Worm (Caenorhabditis elegans) whole organism, L1 larva: ENCODE results near the gene col-162.

ENCODE experiments used
- C04F5.9 ChIP-seq: sonication (generic microtip); optimal IDR thresholded peaks from 2 replicates; lab custom pipeline; 2016; ENCODE audit warnings: missing genetic modification characterization, missing compliant biosample characterization
- C16A3.4 ChIP-seq: fragments of 150-350 bp; optimal IDR thresholded peaks from 2 replicates; lab custom pipeline; 2014; ENCODE audit warnings: missing biosample characterization, missing genetic modification characterization
- F16B12.6 ChIP-seq: fragments of 150-350 bp; optimal IDR thresholded peaks from 2 replicates; lab custom pipeline; 2014; ENCODE audit warnings: missing biosample characterization, missing genetic modification characterization
- Y116A8C.19 ChIP-seq: sonication (generic microtip); optimal IDR thresholded peaks from 2 replicates; lab custom pipeline; 2016; ENCODE audit warnings: missing compliant biosample characterization, missing genetic modification characterization, borderline replicate concordance
- aha-1 ChIP-seq: fragments of 150-350 bp; optimal IDR thresholded peaks from 2 replicates; lab custom pipeline; 2014; ENCODE audit warnings: missing biosample characterization, missing genetic modification characterization
- blmp-1 ChIP-seq: fragments of 150-350 bp; optimal IDR thresholded peaks from 2 replicates; lab custom pipeline; 2014; ENCODE audit warnings: missing biosample characterization, missing genetic modification characterization
- ceh-63 ChIP-seq: fragments of 200-800 bp; sonication (Bioruptor generic); optimal IDR thresholded peaks from 2 replicates; lab custom pipeline; 2018; ENCODE audit warnings: mild to moderate bottlenecking, missing genetic modification characterization, missing compliant biosample characterization
- ceh-8 ChIP-seq: fragments of 200-800 bp; sonication (Bioruptor generic); optimal IDR thresholded peaks from 2 replicates; lab custom pipeline; 2018; ENCODE audit warnings: mild to moderate bottlenecking, missing genetic modification characterization, moderate library complexity, missing compliant biosample characterization
- ceh-82 ChIP-seq, 3 experiments: fragments of 150-350 bp in 1 of 3; sonication (generic microtip) in 2 of 3; optimal IDR thresholded peaks; 2 replicates each; lab custom pipeline; 2014 to 2017; ENCODE audit warnings: missing biosample characterization in 3 of 3, missing genetic modification characterization in 3 of 3
- ceh-88 ChIP-seq: fragments of 200-800 bp; sonication (Bioruptor generic); IDR thresholded peaks from 2 replicates; pipeline ENCODE4 v1.3.6; 2022; ENCODE audit warnings: missing genetic modification characterization, missing compliant biosample characterization
- ceh-90 ChIP-seq: sonication (generic microtip); optimal IDR thresholded peaks from 2 replicates; lab custom pipeline; 2016; ENCODE audit warnings: missing genetic modification characterization, missing compliant biosample characterization
- ces-1 ChIP-seq: fragments of 150-350 bp; optimal IDR thresholded peaks from 2 replicates; lab custom pipeline; 2014; ENCODE audit warnings: missing biosample characterization, missing genetic modification reagents, missing genetic modification characterization
- dpl-1 ChIP-seq, 3 experiments: fragments of 150-350 bp in 2 of 3; sonication (generic microtip) in 1 of 3; optimal IDR thresholded peaks; 2 replicates each; lab custom pipeline; 2014 to 2017; ENCODE audit warnings: missing biosample characterization in 3 of 3, missing genetic modification characterization in 3 of 3, missing genetic modification reagents in 3 of 3
- dsc-1 ChIP-seq: sonication (generic microtip); optimal IDR thresholded peaks from 2 replicates; lab custom pipeline; 2016; ENCODE audit warnings: mild to moderate bottlenecking, missing genetic modification characterization, missing compliant biosample characterization
- egl-13 ChIP-seq: sonication (generic microtip); optimal IDR thresholded peaks from 2 replicates; lab custom pipeline; 2016; ENCODE audit warnings: missing genotype, missing genetic modification reagents, missing genetic modification characterization, missing compliant biosample characterization
- egl-27 ChIP-seq, 2 experiments: fragments of 150-350 bp in 1 of 2; sonication (generic microtip); optimal IDR thresholded peaks; 3 replicates each; lab custom pipeline; 2017 to 2018; ENCODE audit warnings: missing biosample characterization in 2 of 2, missing genetic modification characterization in 2 of 2, missing genetic modification reagents in 2 of 2
- elt-2 ChIP-seq: sonication (generic microtip); optimal IDR thresholded peaks from 2 replicates; lab custom pipeline; 2016; ENCODE audit warnings: missing genetic modification characterization, mild to moderate bottlenecking, inconsistent platforms, missing compliant biosample characterization, missing genetic modification reagents
- elt-3 ChIP-seq, 6 experiments: fragments of 150-350 bp in 1 of 6; sonication (generic microtip); optimal IDR thresholded peaks; 2 replicates each; lab custom pipeline; 2017 to 2018; ENCODE audit warnings: missing biosample characterization in 6 of 6, missing genetic modification characterization in 6 of 6, inconsistent platforms in 1 of 6
- fkh-10 ChIP-seq: sonication (generic microtip); optimal IDR thresholded peaks from 2 replicates; lab custom pipeline; 2017; ENCODE audit warnings: missing biosample characterization, missing genetic modification reagents, missing genetic modification characterization
- fkh-8 ChIP-seq: sonication (generic microtip); optimal IDR thresholded peaks from 2 replicates; lab custom pipeline; 2016; ENCODE audit warnings: mild to moderate bottlenecking, missing genetic modification characterization, missing compliant biosample characterization
- fos-1 ChIP-seq: fragments of 150-350 bp; optimal IDR thresholded peaks from 2 replicates; lab custom pipeline; 2014; ENCODE audit warnings: missing biosample characterization, missing genetic modification characterization
- grh-1 ChIP-seq: fragments of 200-800 bp; sonication (Bioruptor generic); IDR thresholded peaks from 2 replicates; pipeline ENCODE4 v1.3.6; 2022; ENCODE audit warnings: missing genetic modification reagents, missing genetic modification characterization, missing compliant biosample characterization
- hlh-17 ChIP-seq: fragments of 200-800 bp; sonication (Bioruptor generic); optimal IDR thresholded peaks from 2 replicates; lab custom pipeline; 2018; ENCODE audit warnings: missing genetic modification characterization, mild to moderate bottlenecking, missing compliant biosample characterization, moderate library complexity, borderline replicate concordance
- hpl-2 ChIP-seq: fragments of 150-350 bp; optimal IDR thresholded peaks from 2 replicates; lab custom pipeline; 2014; ENCODE audit warnings: missing biosample characterization, missing genetic modification reagents, missing genetic modification characterization
- irx-1 ChIP-seq: sonication (generic microtip); optimal IDR thresholded peaks from 2 replicates; lab custom pipeline; 2016; ENCODE audit warnings: missing genetic modification characterization, missing compliant biosample characterization
- jun-1 ChIP-seq: fragments of 150-350 bp; optimal IDR thresholded peaks from 2 replicates; lab custom pipeline; 2014; ENCODE audit warnings: missing biosample characterization, missing genetic modification reagents, missing genetic modification characterization
- lin-13 ChIP-seq: fragments of 150-350 bp; optimal IDR thresholded peaks from 2 replicates; lab custom pipeline; 2014; ENCODE audit warnings: missing biosample characterization, missing genetic modification reagents, missing genetic modification characterization
- lin-14 ChIP-seq: fragments of 200-800 bp; sonication (Bioruptor generic); optimal IDR thresholded peaks from 2 replicates; lab custom pipeline; 2018; ENCODE audit warnings: mild to moderate bottlenecking, missing genetic modification characterization, moderate library complexity, missing compliant biosample characterization
- lin-35 ChIP-seq, 2 experiments: fragments of 150-350 bp; optimal IDR thresholded peaks; 2 replicates each; lab custom pipeline; 2014; ENCODE audit warnings: missing biosample characterization in 2 of 2, missing genetic modification characterization in 2 of 2, missing genetic modification reagents in 2 of 2
- lir-3 ChIP-seq: sonication (generic microtip); optimal IDR thresholded peaks from 2 replicates; lab custom pipeline; 2016; ENCODE audit warnings: mild to moderate bottlenecking, missing genetic modification characterization, moderate library complexity, missing compliant biosample characterization; ENCODE audit not compliant: poor library complexity
- mdl-1 ChIP-seq, 2 experiments: fragments of 150-350 bp; optimal IDR thresholded peaks; 2 replicates each; lab custom pipeline; 2014 to 2017; ENCODE audit warnings: missing biosample characterization in 2 of 2, missing genetic modification characterization in 2 of 2, inconsistent platforms in 1 of 2
- mep-1 ChIP-seq: fragments of 150-350 bp; optimal IDR thresholded peaks from 2 replicates; lab custom pipeline; 2014; ENCODE audit warnings: missing biosample characterization, missing genetic modification characterization
- nhr-237 ChIP-seq: fragments of 150-350 bp; optimal IDR thresholded peaks from 2 replicates; lab custom pipeline; 2014; ENCODE audit warnings: missing biosample characterization, missing genetic modification characterization
- nhr-28 ChIP-seq: fragments of 150-350 bp; optimal IDR thresholded peaks from 2 replicates; lab custom pipeline; 2014; ENCODE audit warnings: missing biosample characterization, missing genetic modification characterization
- nhr-47 ChIP-seq: sonication (generic microtip); optimal IDR thresholded peaks from 2 replicates; lab custom pipeline; 2016; ENCODE audit warnings: mild to moderate bottlenecking, missing genetic modification characterization, moderate library complexity, missing compliant biosample characterization
- nhr-77 ChIP-seq: fragments of 150-350 bp; optimal IDR thresholded peaks from 2 replicates; lab custom pipeline; 2014; ENCODE audit warnings: missing biosample characterization, missing genetic modification characterization
- pax-3 ChIP-seq: fragments of 200-800 bp; sonication (Bioruptor generic); optimal IDR thresholded peaks from 2 replicates; lab custom pipeline; 2018; ENCODE audit warnings: mild to moderate bottlenecking, missing genetic modification characterization, moderate library complexity, missing compliant biosample characterization
- pqm-1 ChIP-seq: sonication (generic microtip); optimal IDR thresholded peaks from 3 replicates; lab custom pipeline; 2017; ENCODE audit warnings: missing biosample characterization, missing genetic modification characterization
- rnt-1 ChIP-seq: sonication (generic microtip); optimal IDR thresholded peaks from 2 replicates; lab custom pipeline; 2016; ENCODE audit warnings: mild to moderate bottlenecking, missing genetic modification characterization, moderate library complexity, missing compliant biosample characterization
- skn-1 ChIP-seq: fragments of 150-350 bp; optimal IDR thresholded peaks from 2 replicates; lab custom pipeline; 2014; ENCODE audit warnings: missing biosample characterization, missing genetic modification characterization
- snu-23 ChIP-seq: sonication (generic microtip); optimal IDR thresholded peaks from 2 replicates; lab custom pipeline; 2016; ENCODE audit warnings: missing genetic modification characterization, missing compliant biosample characterization
- swsn-7 ChIP-seq: sonication (generic microtip); optimal IDR thresholded peaks from 2 replicates; lab custom pipeline; 2016; ENCODE audit warnings: missing genetic modification characterization, missing compliant biosample characterization
- tbx-2 ChIP-seq: sonication (generic microtip); optimal IDR thresholded peaks from 2 replicates; lab custom pipeline; 2016; ENCODE audit warnings: missing genetic modification characterization, missing compliant biosample characterization
- tlp-1 ChIP-seq: fragments of 150-350 bp; optimal IDR thresholded peaks from 2 replicates; lab custom pipeline; 2014; ENCODE audit warnings: missing biosample characterization, missing genetic modification characterization
- unc-130 ChIP-seq: fragments of 150-350 bp; optimal IDR thresholded peaks from 2 replicates; lab custom pipeline; 2017; ENCODE audit warnings: missing biosample characterization, missing genetic modification characterization, inconsistent platforms
- unc-30 ChIP-seq: sonication (generic microtip); optimal IDR thresholded peaks from 2 replicates; lab custom pipeline; 2017; ENCODE audit warnings: missing biosample characterization, missing genetic modification characterization
- unc-86 ChIP-seq: sonication (generic microtip); optimal IDR thresholded peaks from 2 replicates; lab custom pipeline; 2016; ENCODE audit warnings: missing genetic modification characterization, missing compliant biosample characterization
- unc-98 ChIP-seq: fragments of 200-800 bp; sonication (Bioruptor generic); IDR thresholded peaks from 2 replicates; pipeline ENCODE4 v1.3.6; 2022; ENCODE audit warnings: missing genetic modification characterization, missing compliant biosample characterization
- vab-15 ChIP-seq: sonication (generic microtip); optimal IDR thresholded peaks from 2 replicates; lab custom pipeline; 2017; ENCODE audit warnings: missing genotype, mild to moderate bottlenecking, missing genetic modification characterization, missing compliant biosample characterization
- xbp-1 ChIP-seq: sonication (generic microtip); optimal IDR thresholded peaks from 2 replicates; lab custom pipeline; 2016; ENCODE audit warnings: missing genetic modification characterization, missing compliant biosample characterization
- zag-1 ChIP-seq: fragments of 150-350 bp; optimal IDR thresholded peaks from 2 replicates; lab custom pipeline; 2014; ENCODE audit warnings: missing biosample characterization, missing genetic modification characterization
- zip-4 ChIP-seq: fragments of 200-800 bp; sonication (Bioruptor generic); optimal IDR thresholded peaks from 2 replicates; lab custom pipeline; 2018; ENCODE audit warnings: mild to moderate bottlenecking, missing genetic modification characterization, moderate library complexity, missing compliant biosample characterization
- ztf-4 ChIP-seq: fragments of 150-350 bp; optimal IDR thresholded peaks from 2 replicates; lab custom pipeline; 2014; ENCODE audit warnings: missing biosample characterization, missing genetic modification characterization

Gene col-162

DNA sequence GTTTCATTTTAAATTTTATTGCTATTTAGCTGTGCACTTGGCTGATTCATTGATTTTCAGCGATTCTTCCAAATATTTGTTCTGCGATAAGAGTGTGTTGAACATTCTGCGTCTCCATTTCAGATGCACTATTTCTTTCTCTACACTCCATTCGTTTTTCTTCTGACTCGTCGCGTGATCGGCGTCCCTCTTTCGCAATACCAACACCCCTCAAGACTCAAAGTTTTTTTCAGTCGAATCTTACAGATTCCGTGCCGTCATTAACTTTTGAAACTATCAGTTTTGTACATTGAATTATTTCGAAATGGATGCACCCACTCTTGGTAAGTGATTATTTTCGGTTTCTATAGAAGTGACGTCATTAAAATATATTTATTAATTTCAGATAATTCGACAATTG is 21.2 kb downstream of the col-162 start, which contains the start of gene frm-10:
Gene frm-10 (plus strand): TSS at position 234 of the 400 bp plus-strand sequence.
- TF ChIP-seq dsc-1 (tag; lab: Kevin White, UChicago): peak; percentile 20
- peak; percentile 60 for TF ChIP-seq fkh-8 (tag; lab: Kevin White, UChicago)
- TF ChIP-seq hlh-17 (GFP tag; lab: Kevin White, UChicago): no peak
- TF ChIP-seq swsn-7 (tag; lab: Kevin White, UChicago): peak; percentile 62
- peak; percentile 60 for TF ChIP-seq F16B12.6 (tag; lab: Kevin White, UChicago)
- peak; percentile 30 for TF ChIP-seq lir-3 (tag; lab: Kevin White, UChicago)
- no peak for TF ChIP-seq grh-1 (GFP tag; lab: Robert Waterston, UW)
- no peak for TF ChIP-seq fos-1
- no peak for TF ChIP-seq vab-15 (tag; lab: Kevin White, UChicago)
- TF ChIP-seq nhr-28 (tag; lab: Kevin White, UChicago): peak; percentile 28
- peak; percentile 18 for TF ChIP-seq blmp-1 (tag; lab: Kevin White, UChicago)
- peak in 1 of 2 experiments; percentile 84 for TF ChIP-seq mdl-1 (tag; optimal IDR thresholded peaks at IDR 0.05; lab: Kevin White, UChicago)
- peak; percentile 96 for TF ChIP-seq zip-4 (GFP tag; lab: Kevin White, UChicago)
- TF ChIP-seq C16A3.4: peak; percentile 10
- no peak for TF ChIP-seq aha-1 (tag; lab: Kevin White, UChicago)
- peak; percentile 79 for TF ChIP-seq skn-1 (tag; lab: Kevin White, UChicago)
- peak; percentile 98 for TF ChIP-seq pqm-1 (tag; lab: Kevin White, UChicago)
- no peak for TF ChIP-seq tlp-1 (tag; lab: Kevin White, UChicago)
- no peak for TF ChIP-seq egl-27 (tag; optimal IDR thresholded peaks at IDR 0.05; lab: Kevin White, UChicago)
- peak; percentile 88 for TF ChIP-seq lin-14 (GFP tag; lab: Kevin White, UChicago)
- TF ChIP-seq unc-130 (tag; lab: Kevin White, UChicago): no peak
- TF ChIP-seq ztf-4 (tag; lab: Kevin White, UChicago): no peak
- no peak for TF ChIP-seq irx-1 (tag; lab: Kevin White, UChicago)
- TF ChIP-seq C04F5.9 (tag; lab: Kevin White, UChicago): no peak
- peak in 2 of 6 experiments; percentile 33 to 45 for TF ChIP-seq elt-3 (tag; optimal IDR thresholded peaks at IDR 0.05; lab: Kevin White, UChicago)
- TF ChIP-seq ceh-82 (tag; optimal IDR thresholded peaks at IDR 0.05; lab: Kevin White, UChicago): peak; percentile 47 to 63 (median 58)
- TF ChIP-seq rnt-1 (tag; lab: Kevin White, UChicago): peak; percentile 72
- peak; percentile 44 to 65 (median 61) for TF ChIP-seq dpl-1 (GFP tag; optimal IDR thresholded peaks at IDR 0.05; lab: Kevin White, UChicago)
- TF ChIP-seq nhr-237 (tag; lab: Kevin White, UChicago): peak; percentile 24
- TF ChIP-seq hpl-2: peak; percentile 56
- no peak for TF ChIP-seq ceh-90 (tag; lab: Kevin White, UChicago)
- peak; percentile 65 for TF ChIP-seq nhr-47 (tag; lab: Kevin White, UChicago)
- TF ChIP-seq lin-35 (GFP tag; optimal IDR thresholded peaks at IDR 0.05; lab: Kevin White, UChicago): peak; percentile 53 to 79
- TF ChIP-seq snu-23 (GFP tag; lab: Kevin White, UChicago): peak; percentile 75
- TF ChIP-seq Y116A8C.19 (tag; lab: Kevin White, UChicago): no peak
- peak; percentile 58 for TF ChIP-seq pax-3
- TF ChIP-seq zag-1 (tag; lab: Kevin White, UChicago): no peak
- no peak for TF ChIP-seq unc-98 (GFP tag; lab: Robert Waterston, UW)
- TF ChIP-seq ces-1 (GFP tag; lab: Kevin White, UChicago): no peak
- peak; percentile 34 for TF ChIP-seq jun-1 (tag; lab: Kevin White, UChicago)
- TF ChIP-seq nhr-77 (tag; lab: Kevin White, UChicago): peak; percentile 44
- no peak for TF ChIP-seq ceh-63 (GFP tag; lab: Kevin White, UChicago)
- peak; percentile 88 for TF ChIP-seq elt-2 (tag; lab: Kevin White, UChicago)
- TF ChIP-seq tbx-2: peak; percentile 45
- TF ChIP-seq xbp-1 (tag; lab: Kevin White, UChicago): peak; percentile 30
- no peak for TF ChIP-seq fkh-10 (GFP tag; lab: Kevin White, UChicago)
- TF ChIP-seq unc-30 (tag; lab: Kevin White, UChicago): no peak
- no peak for TF ChIP-seq ceh-8 (GFP tag; lab: Kevin White, UChicago)
- peak; percentile 43 for TF ChIP-seq lin-13 (GFP tag; lab: Kevin White, UChicago)
- TF ChIP-seq ceh-88 (GFP tag; lab: Robert Waterston, UW): no peak
- TF ChIP-seq unc-86: peak; percentile 26
- no peak for TF ChIP-seq egl-13 (tag; lab: Kevin White, UChicago)
- peak; percentile 54 for TF ChIP-seq mep-1
